Worm (Caenorhabditis elegans) whole organism, L3 larva: Measurements from ENCODE around the gene H12D21.11.

Experiments
- ZK546.5 ChIP-seq: sonication (generic microtip); optimal IDR thresholded peaks from 2 replicates; lab custom pipeline; 2017; ENCODE audit warnings: missing biosample characterization, missing genetic modification characterization
- ceh-16 ChIP-seq: sonication (generic microtip); optimal IDR thresholded peaks from 2 replicates; lab custom pipeline; 2017; ENCODE audit warnings: missing biosample characterization, missing genetic modification characterization
- ceh-82 ChIP-seq: fragments of 150-350 bp; optimal IDR thresholded peaks from 2 replicates; lab custom pipeline; 2014; ENCODE audit warnings: missing biosample characterization, missing genetic modification characterization
- ceh-9 ChIP-seq: sonication (generic microtip); optimal IDR thresholded peaks from 2 replicates; lab custom pipeline; 2018; ENCODE audit warnings: missing biosample characterization, missing genetic modification characterization
- elt-1 ChIP-seq: fragments of 150-350 bp; optimal IDR thresholded peaks from 2 replicates; lab custom pipeline; 2014; ENCODE audit warnings: missing biosample characterization, missing genetic modification characterization
- hmg-11 ChIP-seq: sonication (generic microtip); optimal IDR thresholded peaks from 2 replicates; lab custom pipeline; 2016; ENCODE audit warnings: missing genetic modification characterization, missing compliant biosample characterization
- nhr-23 ChIP-seq: fragments of 150-350 bp; optimal IDR thresholded peaks from 2 replicates; lab custom pipeline; 2014; ENCODE audit warnings: missing biosample characterization, missing genetic modification reagents, missing genetic modification characterization
- nhr-237 ChIP-seq: fragments of 150-350 bp; optimal IDR thresholded peaks from 2 replicates; lab custom pipeline; 2014; ENCODE audit warnings: missing biosample characterization, missing genetic modification characterization
- nhr-76 ChIP-seq: fragments of 150-350 bp; sonication (generic microtip); optimal IDR thresholded peaks from 5 replicates; lab custom pipeline; 2014; ENCODE audit warnings: missing biosample characterization, missing genetic modification characterization
- pha-4 ChIP-seq: fragments of 150-350 bp; optimal IDR thresholded peaks from 2 replicates; lab custom pipeline; 2014; ENCODE audit warnings: missing biosample characterization, missing genetic modification reagents, missing genetic modification characterization
- pqm-1 ChIP-seq: fragments of 150-350 bp; optimal IDR thresholded peaks from 2 replicates; lab custom pipeline; 2017; ENCODE audit warnings: missing biosample characterization, missing genetic modification characterization, inconsistent platforms
- unc-62 ChIP-seq: fragments of 150-350 bp; sonication (generic microtip); optimal IDR thresholded peaks from 4 replicates; lab custom pipeline; 2014; ENCODE audit warnings: missing biosample characterization, missing genetic modification reagents, missing genetic modification characterization

DNA sequence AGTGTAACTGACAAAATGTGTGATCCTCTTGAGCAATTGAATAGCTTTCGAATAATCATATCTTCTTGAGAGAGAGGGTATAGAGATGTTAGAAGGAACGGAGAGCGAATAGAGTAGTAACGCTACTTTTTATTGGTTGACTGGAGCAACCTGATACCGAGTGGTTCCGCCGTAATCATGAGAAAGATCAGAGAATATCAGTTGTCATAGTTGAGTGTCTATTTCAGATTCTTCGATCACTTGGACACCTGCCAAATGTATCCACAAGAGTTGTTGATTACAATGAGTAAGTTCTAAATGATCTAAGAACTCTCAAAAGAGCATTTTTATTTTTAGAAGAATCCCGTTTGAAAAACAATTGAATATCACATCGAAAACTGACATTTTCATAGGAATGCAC, 4.9 kb upstream of the H12D21.11 start:
- TF ChIP-seq unc-62 (GFP tag; lab: Kevin White, UChicago) = no peak
- TF ChIP-seq hmg-11 (tag; lab: Kevin White, UChicago) = no peak
- TF ChIP-seq ZK546.5 = no peak
- no peak for TF ChIP-seq nhr-23 (tag; lab: Kevin White, UChicago)
- no peak for TF ChIP-seq ceh-82 (tag; lab: Kevin White, UChicago)
- TF ChIP-seq ceh-16 (tag; lab: Kevin White, UChicago) = no peak
- TF ChIP-seq pqm-1 (tag; lab: Kevin White, UChicago) = no peak
- TF ChIP-seq nhr-237 (tag; lab: Kevin White, UChicago) = no peak
- no peak for TF ChIP-seq elt-1
- no peak for TF ChIP-seq nhr-76 (tag; lab: Kevin White, UChicago)
- TF ChIP-seq ceh-9 = no peak
- TF ChIP-seq pha-4 = no peak
